Fruit fly (Drosophila melanogaster) whole organism, wandering third instar larva: ENCODE results near the gene CG14883.

Experiments used
- Abd-B ChIP-seq: fragments of >200 bp; optimal IDR thresholded peaks from 2 replicates; lab custom pipeline; 2017; ENCODE audit warnings: missing biosample characterization, missing genetic modification characterization
- CrebA ChIP-seq: fragments of 200-800 bp; sonication (Bioruptor generic); optimal IDR thresholded peaks from 2 replicates; lab custom pipeline; 2016; ENCODE audit warnings: missing biosample characterization, mild to moderate bottlenecking, missing genetic modification characterization, borderline replicate concordance
- Dif ChIP-seq: fragments of 200-275, 200-300 bp; sonication (Bioruptor generic); optimal IDR thresholded peaks from 2 replicates; lab custom pipeline; 2018; ENCODE audit warnings: missing biosample characterization, missing genetic modification characterization; ENCODE audit not compliant: partially characterized antibody
- Hr83 ChIP-seq: fragments of 200-300 bp; sonication (Bioruptor generic); optimal IDR thresholded peaks from 2 replicates; lab custom pipeline; 2016; ENCODE audit warnings: missing biosample characterization, mild to moderate bottlenecking, missing genetic modification characterization, moderate library complexity; ENCODE audit not compliant: poor library complexity, severe bottlenecking
- Myc ChIP-seq: fragments of >200 bp; optimal IDR thresholded peaks from 2 replicates; lab custom pipeline; 2017
- br ChIP-seq: fragments of 200-800 bp; sonication (Bioruptor generic); optimal IDR thresholded peaks from 2 replicates; lab custom pipeline; 2016; ENCODE audit warnings: missing biosample characterization, missing genetic modification characterization
- h ChIP-seq: fragments of 200-800 bp; sonication (Bioruptor generic); optimal IDR thresholded peaks from 3 replicates; lab custom pipeline; 2016; ENCODE audit warnings: missing biosample characterization, mild to moderate bottlenecking, missing genetic modification characterization
- jim ChIP-seq: fragments of 175-275, 200-325 bp; sonication (Bioruptor generic); optimal IDR thresholded peaks from 2 replicates; lab custom pipeline; 2016; ENCODE audit warnings: missing biosample characterization, mild to moderate bottlenecking, missing genetic modification characterization
- pan ChIP-seq: fragments of >200 bp; optimal IDR thresholded peaks from 2 replicates; lab custom pipeline; 2017
- sv ChIP-seq: fragments of 200-800 bp; sonication (Bioruptor generic); optimal IDR thresholded peaks from 3 replicates; lab custom pipeline; 2016; ENCODE audit warnings: missing biosample characterization, missing genetic modification characterization

DNA sequence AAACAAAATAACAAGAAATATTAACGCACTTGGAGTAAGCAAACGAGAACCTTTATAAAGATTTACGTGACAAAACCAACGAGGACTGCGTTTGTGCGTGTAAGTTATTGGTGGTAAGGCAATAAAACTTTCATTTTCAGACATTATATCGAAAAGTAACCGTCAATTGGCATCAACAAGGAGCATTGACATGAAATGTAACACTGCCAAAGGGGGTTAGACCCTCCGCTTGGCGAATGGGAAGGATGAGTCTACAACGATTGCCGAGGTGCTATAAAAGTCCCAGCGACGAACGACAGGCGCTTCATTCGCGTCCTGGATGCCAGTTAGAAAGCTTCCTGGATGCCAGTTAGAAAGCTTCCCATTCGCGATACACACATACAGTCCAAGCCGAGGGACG lies 16.4 kb downstream of the CG14883 start, which contains the start of gene Gyc89Da:
- no peak for TF ChIP-seq CrebA (GFP tag; lab: Kevin White, UChicago)
- no peak for TF ChIP-seq br
- TF ChIP-seq sv (GFP tag; lab: Kevin White, UChicago) = no peak
- no peak for TF ChIP-seq pan (lab: Kevin White, UChicago)
- TF ChIP-seq Dif (GFP tag; lab: Kevin White, UChicago) = no peak
- TF ChIP-seq Hr83 (GFP tag; lab: Kevin White, UChicago) = no peak
- TF ChIP-seq h (GFP tag; lab: Kevin White, UChicago) = no peak
- no peak for TF ChIP-seq Myc (lab: Kevin White, UChicago)
- no peak for TF ChIP-seq Abd-B (GFP tag; lab: Kevin White, UChicago)
- TF ChIP-seq jim (GFP tag; lab: Kevin White, UChicago) = no peak
